Worm (Caenorhabditis elegans) whole organism, L2 larva: Measurements from ENCODE around the gene ell-1.

ENCODE experiments used
- C34F6.9 ChIP-seq: fragments of 150-350 bp; optimal IDR thresholded peaks from 2 replicates; lab custom pipeline; 2014; ENCODE audit warnings: missing biosample characterization, missing genetic modification characterization
- F13H6.1 ChIP-seq: sonication (generic microtip); optimal IDR thresholded peaks from 2 replicates; lab custom pipeline; 2016; ENCODE audit warnings: missing genetic modification characterization, missing compliant biosample characterization
- R02D3.7 ChIP-seq: fragments of 150-350 bp; optimal IDR thresholded peaks from 2 replicates; lab custom pipeline; 2014; ENCODE audit warnings: missing biosample characterization, missing genetic modification characterization
- Y55F3AM.14 ChIP-seq: fragments of 200-800 bp; sonication (Bioruptor generic); optimal IDR thresholded peaks from 2 replicates; lab custom pipeline; 2018; ENCODE audit warnings: mild to moderate bottlenecking, missing genetic modification characterization, missing compliant biosample characterization
- ZK546.5 ChIP-seq: sonication (generic microtip); optimal IDR thresholded peaks from 2 replicates; lab custom pipeline; 2017; ENCODE audit warnings: missing biosample characterization, missing genetic modification characterization
- alr-1 ChIP-seq: fragments of 150-350 bp; optimal IDR thresholded peaks from 2 replicates; lab custom pipeline; 2014; ENCODE audit warnings: missing biosample characterization, missing genetic modification characterization
- aly-2 ChIP-seq: fragments of 150-350 bp; optimal IDR thresholded peaks from 2 replicates; lab custom pipeline; 2014; ENCODE audit warnings: missing biosample characterization, missing genetic modification characterization
- ama-1 ChIP-seq: fragments of 150-350 bp; optimal IDR thresholded peaks from 2 replicates; lab custom pipeline; 2018; ENCODE audit warnings: inconsistent platforms
- blmp-1 ChIP-seq: sonication (generic microtip); optimal IDR thresholded peaks from 2 replicates; lab custom pipeline; 2017; ENCODE audit warnings: missing genetic modification characterization, mild to moderate bottlenecking, missing compliant biosample characterization, antibody characterized with exemption, moderate library complexity; ENCODE audit not compliant: insufficient read depth
- ceh-16 ChIP-seq: fragments of 150-350 bp; optimal IDR thresholded peaks from 2 replicates; lab custom pipeline; 2014; ENCODE audit warnings: missing biosample characterization, missing genetic modification characterization
- ceh-82 ChIP-seq: fragments of 150-350 bp; optimal IDR thresholded peaks from 2 replicates; lab custom pipeline; 2014; ENCODE audit warnings: missing biosample characterization, missing genetic modification characterization
- crh-2 ChIP-seq: sonication (generic microtip); optimal IDR thresholded peaks from 2 replicates; lab custom pipeline; 2017; ENCODE audit warnings: missing biosample characterization, missing genetic modification characterization
- dmd-4 ChIP-seq: sonication (generic microtip); optimal IDR thresholded peaks from 2 replicates; lab custom pipeline; 2017; ENCODE audit warnings: missing biosample characterization, missing genetic modification characterization
- egl-27 ChIP-seq: sonication (generic microtip); optimal IDR thresholded peaks from 3 replicates; lab custom pipeline; 2017; ENCODE audit warnings: missing biosample characterization, missing genetic modification reagents, missing genetic modification characterization
- elt-1 ChIP-seq: fragments of 150-350 bp; optimal IDR thresholded peaks from 2 replicates; lab custom pipeline; 2014; ENCODE audit warnings: missing biosample characterization, missing genetic modification characterization
- elt-3 ChIP-seq: sonication (generic microtip); optimal IDR thresholded peaks from 2 replicates; lab custom pipeline; 2017; ENCODE audit warnings: missing biosample characterization, missing genetic modification characterization
- fos-1 ChIP-seq: fragments of 150-350 bp; optimal IDR thresholded peaks from 2 replicates; lab custom pipeline; 2014; ENCODE audit warnings: missing biosample characterization, missing genetic modification characterization
- gmeb-1 ChIP-seq: fragments of 150-350 bp; optimal IDR thresholded peaks from 2 replicates; lab custom pipeline; 2014; ENCODE audit warnings: missing biosample characterization, missing genetic modification characterization
- lin-11 ChIP-seq: fragments of 150-350 bp; sonication (generic microtip); optimal IDR thresholded peaks from 2 replicates; lab custom pipeline; 2014; ENCODE audit warnings: missing biosample characterization, missing genetic modification characterization, inconsistent platforms, mixed read lengths
- lin-13 ChIP-seq: fragments of 150-350 bp; optimal IDR thresholded peaks from 2 replicates; lab custom pipeline; 2014; ENCODE audit warnings: missing biosample characterization, missing genetic modification reagents, missing genetic modification characterization
- lin-39 ChIP-seq: fragments of 150-350 bp; optimal IDR thresholded peaks from 2 replicates; lab custom pipeline; 2014; ENCODE audit warnings: missing biosample characterization, missing genetic modification reagents, missing genetic modification characterization
- lsy-2 ChIP-seq, 2 experiments: fragments of 150-350 bp in 1 of 2; sonication (generic microtip) in 1 of 2; optimal IDR thresholded peaks; 2 replicates each; lab custom pipeline; 2014 to 2017; ENCODE audit warnings: missing biosample characterization in 2 of 2, missing genetic modification characterization in 2 of 2
- mab-5 ChIP-seq: fragments of 150-350 bp; optimal IDR thresholded peaks from 2 replicates; lab custom pipeline; 2014; ENCODE audit warnings: missing biosample characterization, missing genetic modification characterization
- mbf-1 ChIP-seq: sonication (generic microtip); optimal IDR thresholded peaks from 2 replicates; lab custom pipeline; 2017; ENCODE audit warnings: missing biosample characterization, missing genetic modification characterization
- mdl-1 ChIP-seq, 2 experiments: fragments of 150-350 bp in 1 of 2; sonication (generic microtip) in 1 of 2; optimal IDR thresholded peaks; 2 replicates each; lab custom pipeline; 2017; ENCODE audit warnings: missing biosample characterization in 2 of 2, missing genetic modification characterization in 2 of 2
- nhr-10 ChIP-seq: sonication (generic microtip); optimal IDR thresholded peaks from 2 replicates; lab custom pipeline; 2017; ENCODE audit warnings: missing biosample characterization, missing genetic modification characterization
- nhr-11 ChIP-seq: fragments of 150-350 bp; optimal IDR thresholded peaks from 2 replicates; lab custom pipeline; 2014; ENCODE audit warnings: missing biosample characterization, missing genetic modification characterization
- nhr-12 ChIP-seq: fragments of 150-350 bp; optimal IDR thresholded peaks from 2 replicates; lab custom pipeline; 2014; ENCODE audit warnings: missing biosample characterization, missing genetic modification characterization
- nhr-129 ChIP-seq: fragments of 150-350 bp; optimal IDR thresholded peaks from 2 replicates; lab custom pipeline; 2014; ENCODE audit warnings: missing biosample characterization, missing genetic modification characterization
- nhr-21 ChIP-seq: fragments of 150-350 bp; optimal IDR thresholded peaks from 2 replicates; lab custom pipeline; 2014; ENCODE audit warnings: missing biosample characterization, missing genetic modification characterization
- nhr-23 ChIP-seq: fragments of 150-350 bp; optimal IDR thresholded peaks from 2 replicates; lab custom pipeline; 2014; ENCODE audit warnings: missing biosample characterization, missing genetic modification reagents, missing genetic modification characterization
- nhr-237 ChIP-seq: fragments of 150-350 bp; optimal IDR thresholded peaks from 2 replicates; lab custom pipeline; 2014; ENCODE audit warnings: missing biosample characterization, missing genetic modification characterization
- nhr-25 ChIP-seq: fragments of 150-350 bp; sonication (generic microtip); optimal IDR thresholded peaks from 3 replicates; lab custom pipeline; 2014; ENCODE audit warnings: missing biosample characterization, missing genetic modification characterization
- nhr-6 ChIP-seq: fragments of 150-350 bp; optimal IDR thresholded peaks from 2 replicates; lab custom pipeline; 2014; ENCODE audit warnings: missing biosample characterization, missing genetic modification characterization
- nhr-77 ChIP-seq: fragments of 150-350 bp; optimal IDR thresholded peaks from 2 replicates; lab custom pipeline; 2014; ENCODE audit warnings: missing biosample characterization, missing genetic modification characterization
- peb-1 ChIP-seq: fragments of 150-350 bp; optimal IDR thresholded peaks from 2 replicates; lab custom pipeline; 2014; ENCODE audit warnings: missing biosample characterization, missing genetic modification characterization
- sem-4 ChIP-seq: fragments of 150-350 bp; optimal IDR thresholded peaks from 2 replicates; lab custom pipeline; 2014; ENCODE audit warnings: missing biosample characterization, missing genetic modification reagents, missing genetic modification characterization
- skn-1 ChIP-seq: sonication (generic microtip); optimal IDR thresholded peaks from 2 replicates; lab custom pipeline; 2017; ENCODE audit warnings: missing biosample characterization, missing genetic modification characterization
- sma-3 ChIP-seq: sonication (generic microtip); optimal IDR thresholded peaks from 2 replicates; lab custom pipeline; 2016; ENCODE audit warnings: missing genetic modification reagents, missing genetic modification characterization, missing compliant biosample characterization
- sma-9 ChIP-seq, 2 experiments: fragments of 150-350 bp in 1 of 2; sonication (generic microtip) in 1 of 2; optimal IDR thresholded peaks; 2 replicates each; lab custom pipeline; 2014 to 2016; ENCODE audit warnings: missing genetic modification characterization in 2 of 2, mild to moderate bottlenecking in 1 of 2, missing biosample characterization in 1 of 2, missing compliant biosample characterization in 1 of 2, missing genetic modification reagents in 1 of 2, moderate library complexity in 1 of 2
- snpc-4 ChIP-seq: fragments of 150-350 bp; optimal IDR thresholded peaks from 2 replicates; lab custom pipeline; 2014; ENCODE audit warnings: missing biosample characterization, missing genetic modification characterization
- unc-39 ChIP-seq: fragments of 150-350 bp; optimal IDR thresholded peaks from 2 replicates; lab custom pipeline; 2014; ENCODE audit warnings: missing biosample characterization, missing genetic modification characterization
- unc-55 ChIP-seq: fragments of 150-350 bp; sonication (generic microtip); optimal IDR thresholded peaks from 3 replicates; lab custom pipeline; 2014; ENCODE audit warnings: missing biosample characterization, missing genetic modification reagents, missing genetic modification characterization
- unc-62 ChIP-seq: fragments of 150-350 bp; optimal IDR thresholded peaks from 2 replicates; lab custom pipeline; 2014; ENCODE audit warnings: missing biosample characterization, missing genetic modification reagents, missing genetic modification characterization
- zag-1 ChIP-seq: fragments of 150-350 bp; optimal IDR thresholded peaks from 2 replicates; lab custom pipeline; 2014; ENCODE audit warnings: missing biosample characterization, missing genetic modification characterization
- ztf-1 ChIP-seq: fragments of 200-800 bp; sonication (Bioruptor generic); conservative IDR thresholded peaks from 2 replicates; pipeline ENCODE4 v1.3.6; 2022; ENCODE audit warnings: missing genetic modification characterization, missing compliant biosample characterization
- ztf-11 ChIP-seq: sonication (generic microtip); optimal IDR thresholded peaks from 2 replicates; lab custom pipeline; 2017; ENCODE audit warnings: missing biosample characterization, missing genetic modification characterization
- ztf-4 ChIP-seq: fragments of 150-350 bp; optimal IDR thresholded peaks from 2 replicates; lab custom pipeline; 2014; ENCODE audit warnings: missing biosample characterization, missing genetic modification characterization

Gene ell-1

ce11 chrIV:4405126-4405525 lies 10.9 kb downstream of the ell-1 start, which contains the start of gene Y24D9A.7 (continued):
- TF ChIP-seq sma-9 (GFP tag; optimal IDR thresholded peaks at IDR 0.05; lab: Kevin White, UChicago), result peak; percentile 52
- TF ChIP-seq sma-9 (tag; optimal IDR thresholded peaks at IDR 0.05; lab: Kevin White, UChicago), result no peak
- TF ChIP-seq C34F6.9 (tag; lab: Kevin White, UChicago), result no peak
- TF ChIP-seq lsy-2 (tag; optimal IDR thresholded peaks at IDR 0.05; lab: Kevin White, UChicago), result peak in 1 of 2 experiments; percentile 8
- no peak for TF ChIP-seq nhr-12 (tag; lab: Kevin White, UChicago)
- TF ChIP-seq nhr-21 (tag; lab: Kevin White, UChicago), result peak; percentile 29
- no peak for TF ChIP-seq mdl-1 (tag; optimal IDR thresholded peaks at IDR 0.05; lab: Kevin White, UChicago)
- no peak for TF ChIP-seq nhr-25
- TF ChIP-seq R02D3.7 (tag; lab: Kevin White, UChicago), result no peak
- no peak for TF ChIP-seq nhr-10
- TF ChIP-seq mbf-1 (tag; lab: Kevin White, UChicago), result no peak
- TF ChIP-seq snpc-4, result no peak
- TF ChIP-seq unc-62 (GFP tag; lab: Kevin White, UChicago), result no peak
- TF ChIP-seq nhr-23, result no peak
- TF ChIP-seq ztf-4 (tag; lab: Kevin White, UChicago), result peak; percentile 3

- TF ChIP-seq nhr-129 (tag; lab: Kevin White, UChicago) (peak; percentile 85), unc-62 (GFP tag; lab: Kevin White, UChicago) (no peak), lin-39 (peak; percentile 25), egl-27 (tag; lab: Kevin White, UChicago) (no peak), nhr-10 (no peak), nhr-12 (tag; lab: Kevin White, UChicago) (no peak), nhr-237 (tag; lab: Kevin White, UChicago) (no peak), nhr-25 (peak; percentile 57), sem-4 (tag; lab: Kevin White, UChicago) (no peak), aly-2 (tag; lab: Kevin White, UChicago) (no peak), nhr-23 (no peak), skn-1 (no peak), mab-5 (tag; lab: Kevin White, UChicago) (peak; percentile 10), sma-3 (GFP tag; lab: Kevin White, UChicago) (peak; percentile 63), F13H6.1 (peak; percentile 60), ztf-1 (no peak), elt-1 (no peak), mdl-1 (tag; optimal IDR thresholded peaks at IDR 0.05; lab: Kevin White, UChicago) (no peak), nhr-21 (tag; lab: Kevin White, UChicago) (peak; percentile 30), lsy-2 (tag; optimal IDR thresholded peaks at IDR 0.05; lab: Kevin White, UChicago) (peak; percentile 31 to 75), mbf-1 (tag; lab: Kevin White, UChicago) (no peak), lin-13 (GFP tag; lab: Kevin White, UChicago) (peak; percentile 80), nhr-77 (tag; lab: Kevin White, UChicago) (no peak), peb-1 (no peak), ztf-11 (no peak), ceh-82 (tag; lab: Kevin White, UChicago) (no peak), gmeb-1 (tag; lab: Kevin White, UChicago) (peak; percentile 19), unc-39 (tag; lab: Kevin White, UChicago) (no peak), ztf-4 (tag; lab: Kevin White, UChicago) (peak; percentile 46), ZK546.5 (no peak), nhr-6 (tag; lab: Kevin White, UChicago) (peak; percentile 38), snpc-4 (no peak), fos-1 (tag; lab: Kevin White, UChicago) (peak; percentile 76), C34F6.9 (tag; lab: Kevin White, UChicago) (peak; percentile 76), ama-1 (lab: Kevin White, UChicago) (no peak), elt-3 (tag; lab: Kevin White, UChicago) (no peak), R02D3.7 (tag; lab: Kevin White, UChicago) (no peak), alr-1 (tag; lab: Kevin White, UChicago) (no peak), Y55F3AM.14 (GFP tag; lab: Kevin White, UChicago) (peak; percentile 56), lin-11 (tag; lab: Kevin White, UChicago) (peak; percentile 67), dmd-4 (tag; lab: Kevin White, UChicago) (no peak), sma-9 (GFP tag; optimal IDR thresholded peaks at IDR 0.05; lab: Kevin White, UChicago) (peak; percentile 63), sma-9 (tag; optimal IDR thresholded peaks at IDR 0.05; lab: Kevin White, UChicago) (no peak), crh-2 (tag; lab: Kevin White, UChicago) (peak; percentile 21), blmp-1 (tag; lab: Kevin White, UChicago) (peak; percentile 36), zag-1 (tag; lab: Kevin White, UChicago) (peak; percentile 25), ceh-16 (tag; lab: Kevin White, UChicago) (peak; percentile 19), nhr-11 (no peak), unc-55 (GFP tag; lab: Kevin White, UChicago) (peak; percentile 89)
Measured at ce11 chrIV:4406054-4406539, 11.9 kb downstream of the ell-1 start.
